Fruit fly (Drosophila melanogaster) whole organism, embryonic: ENCODE results near the gene Z600.
A peak's percentile ranks its signal among the peaks of the same experiment; 100 is the strongest.

Source experiments
- Adf1 ChIP-seq: fragments of 200-800 bp; sonication (Bioruptor generic); IDR thresholded peaks from 2 replicates; pipeline ENCODE4 v1.3.6; 2022; ENCODE audit warnings: missing biosample characterization, missing genetic modification characterization
- B-H1 ChIP-seq: fragments of 200-800 bp; sonication (Bioruptor generic); IDR thresholded peaks from 3 replicates; pipeline ENCODE4 v1.3.6; 2022; ENCODE audit warnings: missing biosample characterization, missing genetic modification characterization
- CG10274 ChIP-seq: fragments of 200-800 bp; sonication (Bioruptor generic); optimal IDR thresholded peaks from 3 replicates; lab custom pipeline; 2017; ENCODE audit warnings: missing biosample characterization, mild to moderate bottlenecking, missing genetic modification characterization
- CG10543 ChIP-seq: fragments of 200-800 bp; sonication (Bioruptor generic); optimal IDR thresholded peaks from 3 replicates; lab custom pipeline; 2017; ENCODE audit warnings: missing biosample characterization, mild to moderate bottlenecking, missing genetic modification characterization, moderate library complexity
- CG12104 ChIP-seq: fragments of 200-800 bp; sonication (Bioruptor generic); optimal IDR thresholded peaks from 3 replicates; lab custom pipeline; 2016; ENCODE audit warnings: missing biosample characterization, missing genetic modification characterization
- CG12299 ChIP-seq: fragments of 200-800 bp; sonication (Bioruptor generic); optimal IDR thresholded peaks from 2 replicates; lab custom pipeline; 2018; ENCODE audit warnings: missing biosample characterization, mild to moderate bottlenecking, missing genetic modification characterization
- CG15269 ChIP-seq: fragments of 200-800 bp; sonication (Bioruptor generic); optimal IDR thresholded peaks from 2 replicates; lab custom pipeline; 2018; ENCODE audit warnings: missing biosample characterization, mild to moderate bottlenecking, missing genetic modification characterization, moderate library complexity
- CG1602 ChIP-seq: fragments of 200-800 bp; sonication (Bioruptor generic); optimal IDR thresholded peaks from 3 replicates; lab custom pipeline; 2016; ENCODE audit warnings: missing biosample characterization, missing genetic modification characterization
- CG2116 ChIP-seq: fragments of 200-800 bp; sonication (Bioruptor generic); optimal IDR thresholded peaks from 3 replicates; lab custom pipeline; 2018; ENCODE audit warnings: missing biosample characterization, mild to moderate bottlenecking, missing genetic modification characterization
- CG3847 ChIP-seq: fragments of 200-800 bp; sonication (Bioruptor generic); IDR thresholded peaks from 2 replicates; pipeline ENCODE4 v1.3.6; 2022; ENCODE audit warnings: missing biosample characterization, missing genetic modification characterization
- CG4617 ChIP-seq: fragments of 200-800 bp; sonication (Bioruptor generic); optimal IDR thresholded peaks from 3 replicates; lab custom pipeline; 2016; ENCODE audit warnings: missing biosample characterization, missing genetic modification characterization, borderline replicate concordance
- CG8924 ChIP-seq: fragments of 200-800 bp; optimal IDR thresholded peaks from 3 replicates; lab custom pipeline; 2019; ENCODE audit warnings: missing biosample characterization, mild to moderate bottlenecking, missing genetic modification characterization, moderate library complexity
- CG8944 ChIP-seq: fragments of 200-800 bp; sonication (Bioruptor generic); optimal IDR thresholded peaks from 3 replicates; lab custom pipeline; 2016; ENCODE audit warnings: missing biosample characterization, missing genetic modification characterization
- CG9797 ChIP-seq: fragments of 200-800 bp; sonication (Bioruptor generic); optimal IDR thresholded peaks from 3 replicates; lab custom pipeline; 2018; ENCODE audit warnings: missing biosample characterization, mild to moderate bottlenecking, missing genetic modification characterization
- CTCF ChIP-seq: fragments of 200-800 bp; sonication (Bioruptor generic); optimal IDR thresholded peaks from 2 replicates; lab custom pipeline; 2017; ENCODE audit warnings: missing biosample characterization, mild to moderate bottlenecking, missing genetic modification characterization, moderate library complexity
- D19B ChIP-seq: fragments of 200-800 bp; sonication (Bioruptor generic); optimal IDR thresholded peaks from 2 replicates; lab custom pipeline; 2017; ENCODE audit warnings: missing biosample characterization, mild to moderate bottlenecking, missing genetic modification characterization
- E2f2 ChIP-seq: fragments of 200-800 bp; sonication (Bioruptor generic); IDR thresholded peaks from 2 replicates; pipeline ENCODE4 v1.3.6; 2022; ENCODE audit warnings: missing biosample characterization, missing genetic modification characterization
- Jarid2 ChIP-seq: fragments of 200-800 bp; sonication (Bioruptor generic); optimal IDR thresholded peaks from 3 replicates; lab custom pipeline; 2017; ENCODE audit warnings: mild to moderate bottlenecking, missing biosample characterization, missing genetic modification reagents, missing genetic modification characterization
- MESR4 ChIP-seq: fragments of 200-800 bp; sonication (Bioruptor generic); optimal IDR thresholded peaks from 2 replicates; lab custom pipeline; 2018; ENCODE audit warnings: missing biosample characterization, mild to moderate bottlenecking, missing genetic modification characterization, moderate library complexity
- MTF-1 ChIP-seq: fragments of 200-800 bp; sonication (Bioruptor generic); optimal IDR thresholded peaks from 2 replicates; lab custom pipeline; 2018; ENCODE audit warnings: missing biosample characterization, mild to moderate bottlenecking, missing genetic modification characterization, borderline replicate concordance
- NC2β ChIP-seq: fragments of 200-800 bp; sonication (Bioruptor generic); optimal IDR thresholded peaks from 2 replicates; lab custom pipeline; 2016; ENCODE audit warnings: missing biosample characterization, missing genetic modification characterization
- Nf-YC ChIP-seq: fragments of 200-800 bp; optimal IDR thresholded peaks from 3 replicates; lab custom pipeline; 2019; ENCODE audit warnings: missing biosample characterization, mild to moderate bottlenecking, missing genetic modification characterization, moderate library complexity
- Pdp1 ChIP-seq, 2 experiments: fragments of 200-800 bp; sonication (Bioruptor generic); optimal IDR thresholded peaks; 3 replicates each; lab custom pipeline; 2016; ENCODE audit warnings: missing biosample characterization in 2 of 2, missing genetic modification characterization in 2 of 2, mild to moderate bottlenecking in 1 of 2, moderate library complexity in 1 of 2
- Ptx1 ChIP-seq: fragments of 200-800 bp; sonication (Bioruptor generic); IDR thresholded peaks from 2 replicates; pipeline ENCODE4 v1.3.6; 2022; ENCODE audit warnings: missing biosample characterization, missing genetic modification characterization
- Scr ChIP-seq: fragments of 200-800 bp; sonication (Bioruptor generic); IDR thresholded peaks from 2 replicates; pipeline ENCODE4 v1.3.6; 2022; ENCODE audit warnings: missing biosample characterization, missing genetic modification characterization; ENCODE audit not compliant: partially characterized antibody
- Sry-δ ChIP-seq: fragments of 200-800 bp; sonication (Bioruptor generic); optimal IDR thresholded peaks from 2 replicates; lab custom pipeline; 2016; ENCODE audit warnings: missing biosample characterization, missing genetic modification characterization
- Xrp1 ChIP-seq: fragments of 200-800 bp; sonication (Bioruptor generic); IDR thresholded peaks from 2 replicates; pipeline ENCODE4 v1.3.6; 2022; ENCODE audit warnings: missing biosample characterization, missing genetic modification characterization
- al ChIP-seq: fragments of 200-800 bp; sonication (Bioruptor generic); IDR thresholded peaks from 2 replicates; pipeline ENCODE4 v1.3.6; 2022; ENCODE audit warnings: missing biosample characterization, missing genetic modification characterization
- bab2 ChIP-seq: fragments of 200-800 bp; sonication (Bioruptor generic); optimal IDR thresholded peaks from 2 replicates; lab custom pipeline; 2016; ENCODE audit warnings: missing biosample characterization, missing genetic modification characterization
- chinmo ChIP-seq: fragments of 200-800 bp; sonication (Bioruptor generic); IDR thresholded peaks from 4 replicates; pipeline ENCODE4 v1.3.6; 2022; ENCODE audit warnings: missing biosample characterization, missing genetic modification characterization; ENCODE audit not compliant: partially characterized antibody
- ci ChIP-seq: fragments of 200-800 bp; sonication (Bioruptor generic); IDR thresholded peaks from 3 replicates; pipeline ENCODE4 v1.3.6; 2022; ENCODE audit warnings: missing biosample characterization, missing genetic modification characterization
- dm ChIP-seq: fragments of 200-800 bp; sonication (Bioruptor generic); optimal IDR thresholded peaks from 3 replicates; lab custom pipeline; 2016; ENCODE audit warnings: missing biosample characterization, missing genetic modification characterization
- eve ChIP-seq, 2 experiments: fragments of >200 bp; optimal IDR thresholded peaks; 2 replicates each; lab custom pipeline; 2017; ENCODE audit warnings: missing biosample characterization in 2 of 2, missing genetic modification characterization in 2 of 2
- ftz-f1 ChIP-seq: fragments of 200-800 bp; sonication (Bioruptor generic); optimal IDR thresholded peaks from 2 replicates; lab custom pipeline; 2016; ENCODE audit warnings: missing biosample characterization, missing genetic modification characterization
- gce ChIP-seq: fragments of 200-800 bp; sonication (Bioruptor generic); IDR thresholded peaks from 3 replicates; pipeline ENCODE4 v1.3.6; 2022; ENCODE audit warnings: missing biosample characterization, missing genetic modification characterization
- gt ChIP-seq: fragments of 200-800 bp; sonication (Bioruptor generic); IDR thresholded peaks from 2 replicates; pipeline ENCODE4 v1.3.6; 2022; ENCODE audit warnings: missing biosample characterization, missing genetic modification characterization
- lilli ChIP-seq: fragments of 200-800 bp; sonication (Bioruptor generic); optimal IDR thresholded peaks from 3 replicates; lab custom pipeline; 2016; ENCODE audit warnings: missing biosample characterization, missing genetic modification characterization
- nmo ChIP-seq: fragments of 200-800 bp; sonication (Bioruptor generic); optimal IDR thresholded peaks from 2 replicates; lab custom pipeline; 2018; ENCODE audit warnings: missing biosample characterization, mild to moderate bottlenecking, missing genetic modification characterization, moderate library complexity
- oc ChIP-seq: fragments of 200-800 bp; sonication (Bioruptor generic); optimal IDR thresholded peaks from 2 replicates; lab custom pipeline; 2018; ENCODE audit warnings: missing biosample characterization, mild to moderate bottlenecking, missing genetic modification characterization, moderate library complexity
- otp ChIP-seq: fragments of 200-800 bp; sonication (Bioruptor generic); IDR thresholded peaks from 3 replicates; pipeline ENCODE4, ENCODE4 v1.3.6; 2022; ENCODE audit warnings: missing biosample characterization, missing genetic modification characterization
- pho ChIP-seq: fragments of 200-800 bp; sonication (Bioruptor generic); optimal IDR thresholded peaks from 2 replicates; lab custom pipeline; 2016; ENCODE audit warnings: missing biosample characterization, missing genetic modification characterization
- row ChIP-seq: fragments of 200-800 bp; sonication (Bioruptor generic); IDR thresholded peaks from 3 replicates; pipeline ENCODE4 v1.3.6; 2022; ENCODE audit warnings: missing biosample characterization, missing genetic modification characterization
- salm ChIP-seq: fragments of 200-800 bp; sonication (Bioruptor generic); optimal IDR thresholded peaks from 2 replicates; lab custom pipeline; 2018; ENCODE audit warnings: missing biosample characterization, mild to moderate bottlenecking, missing genetic modification characterization
- sd ChIP-seq: fragments of 200-800 bp; sonication (Bioruptor generic); optimal IDR thresholded peaks from 3 replicates; lab custom pipeline; 2018; ENCODE audit warnings: missing biosample characterization, mild to moderate bottlenecking, missing genetic modification characterization, moderate library complexity
- seq ChIP-seq: fragments of 200-800 bp; sonication (Bioruptor generic); IDR thresholded peaks from 2 replicates; pipeline ENCODE4 v1.3.6; 2022; ENCODE audit warnings: missing biosample characterization, missing genetic modification characterization
- sima ChIP-seq: fragments of 200-800 bp; sonication (Bioruptor generic); optimal IDR thresholded peaks from 2 replicates; lab custom pipeline; 2016; ENCODE audit warnings: missing biosample characterization, missing genetic modification characterization
- so ChIP-seq: fragments of 200-800 bp; sonication (Bioruptor generic); IDR thresholded peaks from 3 replicates; pipeline ENCODE4 v1.3.6; 2022; ENCODE audit warnings: missing biosample characterization, missing genetic modification characterization
- stc ChIP-seq: fragments of 200-800 bp; sonication (Bioruptor generic); IDR thresholded peaks from 2 replicates; pipeline ENCODE4 v1.3.6; 2022; ENCODE audit warnings: missing biosample characterization, missing genetic modification characterization
- vvl ChIP-seq: fragments of 200-800 bp; sonication (Bioruptor generic); IDR thresholded peaks from 2 replicates; pipeline ENCODE4 v1.3.6; 2022; ENCODE audit warnings: missing biosample characterization, missing genetic modification characterization

Gene Z600

dm6 chr3L:15500813-15501645 is 7.8 kb upstream of the Z600 start, which contains the start of gene CG7272 (continued):
- peak; percentile 39 for TF ChIP-seq CG8924
- TF ChIP-seq Scr, result peak; percentile 20; the same call in 1 of the 2 replicates
- 0 out of 3 replicates have a peak, but pooled peaks have one; percentile 6 for TF ChIP-seq otp (GFP tag; lab: Robert Waterston, UW)
- peak; percentile 36 for TF ChIP-seq sd
- TF ChIP-seq al, result 0 out of 2 replicates have a peak, but pooled peaks have one; percentile 13
- peak; percentile 84 for TF ChIP-seq ftz-f1 (GFP tag; lab: Kevin White, UChicago)
- TF ChIP-seq CG12104 (GFP tag; lab: Kevin White, UChicago), result no peak
- peak; percentile 22 for TF ChIP-seq pho
- TF ChIP-seq CG2116 (GFP tag; lab: Kevin White, UChicago), result peak; percentile 62
- TF ChIP-seq row (GFP tag; lab: Robert Waterston, UW), result peak; percentile 52; the same call in 2 of the 3 replicates
- 0 out of 3 replicates have a peak, but pooled peaks have one; percentile 41 for TF ChIP-seq gce (GFP tag; lab: Robert Waterston, UW)
- peak; percentile 40; the same call in 1 of the 2 replicates for TF ChIP-seq CG3847 (GFP tag; lab: Robert Waterston, UW)
- TF ChIP-seq vvl (GFP tag; lab: Robert Waterston, UW), result peak; percentile 42
- TF ChIP-seq Nf-YC, result peak; percentile 45
- TF ChIP-seq nmo, result peak; percentile 19
- peak; percentile 37; the same call in 1 of the 2 replicates for TF ChIP-seq Adf1 (GFP tag; lab: Robert Waterston, UW)
- TF ChIP-seq so (GFP tag; lab: Robert Waterston, UW), result 0 out of 3 replicates have a peak, but pooled peaks have one; percentile 14
- no peak for TF ChIP-seq gt
- peak; percentile 22 for TF ChIP-seq CG9797 (GFP tag; lab: Kevin White, UChicago)
- no peak for TF ChIP-seq CG4617 (GFP tag; lab: Kevin White, UChicago)
- peak; percentile 32; the same call in 1 of the 2 replicates for TF ChIP-seq Xrp1 (GFP tag; lab: Robert Waterston, UW)
- TF ChIP-seq sima (GFP tag; lab: Kevin White, UChicago), result no peak
- TF ChIP-seq Jarid2 (GFP tag; lab: Kevin White, UChicago), result peak; percentile 70
- TF ChIP-seq Pdp1 (GFP tag; optimal IDR thresholded peaks at IDR 0.05; lab: Kevin White, UChicago), result peak in 1 of 2 experiments; percentile 78
- peak; percentile 97 for TF ChIP-seq E2f2
- no peak for TF ChIP-seq dm
- TF ChIP-seq NC2β (GFP tag; lab: Kevin White, UChicago), result no peak
- TF ChIP-seq seq, result peak; percentile 23; the same call in 1 of the 2 replicates
- TF ChIP-seq CG8944 (GFP tag; lab: Kevin White, UChicago), result no peak
- no peak for TF ChIP-seq B-H1
- no peak for TF ChIP-seq salm
- peak; percentile 9 for TF ChIP-seq MESR4 (GFP tag; lab: Kevin White, UChicago)
- TF ChIP-seq eve (GFP tag; optimal IDR thresholded peaks at IDR 0.05; lab: Kevin White, UChicago), result no peak
- TF ChIP-seq CG15269, result peak; percentile 27
- TF ChIP-seq MTF-1 (GFP tag; lab: Kevin White, UChicago), result peak; percentile 14
- peak; percentile 23 for TF ChIP-seq CTCF (GFP tag; lab: Kevin White, UChicago)
- no peak for TF ChIP-seq CG1602 (GFP tag; lab: Kevin White, UChicago)
- peak; percentile 82 for TF ChIP-seq CG10543 (GFP tag; lab: Kevin White, UChicago)
- peak; percentile 7 for TF ChIP-seq oc (tag; lab: Kevin White, UChicago)
- TF ChIP-seq CG12299 (tag; lab: Kevin White, UChicago), result no peak
- peak; percentile 30; the same call in 1 of the 3 replicates for TF ChIP-seq ci
- TF ChIP-seq stc (GFP tag; lab: Robert Waterston, UW), result no peak
- TF ChIP-seq D19B, result peak; percentile 95
- peak; percentile 8 for TF ChIP-seq bab2 (GFP tag; lab: Kevin White, UChicago)
- peak; percentile 28; the same call in 1 of the 4 replicates for TF ChIP-seq chinmo (GFP tag; lab: Robert Waterston, UW)
- peak; percentile 29 for TF ChIP-seq CG10274 (GFP tag; lab: Kevin White, UChicago)
- TF ChIP-seq lilli (GFP tag; lab: Kevin White, UChicago), result peak; percentile 37
- TF ChIP-seq Ptx1 (GFP tag; lab: Robert Waterston, UW), result no peak
- TF ChIP-seq Sry-δ (GFP tag; lab: Kevin White, UChicago), result peak; percentile 53
